Worm (Caenorhabditis elegans) whole organism, late embryonic: ENCODE measurements around the gene spe-49.

Source experiments
- ama-1 ChIP-seq: fragments of 150-350 bp; optimal IDR thresholded peaks from 2 replicates; lab custom pipeline; 2014
- ceh-22 ChIP-seq: sonication (generic microtip); optimal IDR thresholded peaks from 2 replicates; lab custom pipeline; 2017; ENCODE audit warnings: missing biosample characterization, missing genetic modification characterization
- elt-2 ChIP-seq: sonication (generic microtip); optimal IDR thresholded peaks from 2 replicates; lab custom pipeline; 2016; ENCODE audit warnings: missing genetic modification reagents, missing genetic modification characterization, missing compliant biosample characterization
- eyg-1 ChIP-seq: sonication (generic microtip); optimal IDR thresholded peaks from 2 replicates; lab custom pipeline; 2016; ENCODE audit warnings: missing genotype, missing genetic modification characterization, missing compliant biosample characterization
- fkh-10 ChIP-seq: fragments of 150-350 bp; optimal IDR thresholded peaks from 2 replicates; lab custom pipeline; 2014; ENCODE audit warnings: missing biosample characterization, missing genetic modification reagents, missing genetic modification characterization
- fkh-6 ChIP-seq: sonication (generic microtip); optimal IDR thresholded peaks from 2 replicates; lab custom pipeline; 2016; ENCODE audit warnings: missing genetic modification characterization, missing compliant biosample characterization
- hlh-30 ChIP-seq: sonication (generic microtip); optimal IDR thresholded peaks from 2 replicates; lab custom pipeline; 2017; ENCODE audit warnings: antibody characterized with exemption, missing genetic modification characterization, missing compliant biosample characterization; ENCODE audit not compliant: insufficient read depth
- nfya-1 ChIP-seq: sonication (generic microtip); optimal IDR thresholded peaks from 2 replicates; lab custom pipeline; 2017; ENCODE audit warnings: missing genetic modification characterization, mild to moderate bottlenecking, missing compliant biosample characterization, antibody characterized with exemption, moderate library complexity
- nhr-11 ChIP-seq: fragments of 150-350 bp; optimal IDR thresholded peaks from 2 replicates; lab custom pipeline; 2014; ENCODE audit warnings: missing biosample characterization, missing genetic modification characterization
- pqm-1 ChIP-seq: sonication (generic microtip); optimal IDR thresholded peaks from 2 replicates; lab custom pipeline; 2016; ENCODE audit warnings: missing genetic modification characterization, missing compliant biosample characterization
- zip-5 ChIP-seq: sonication (generic microtip); optimal IDR thresholded peaks from 2 replicates; lab custom pipeline; 2016; ENCODE audit warnings: missing genetic modification characterization, missing compliant biosample characterization

DNA sequence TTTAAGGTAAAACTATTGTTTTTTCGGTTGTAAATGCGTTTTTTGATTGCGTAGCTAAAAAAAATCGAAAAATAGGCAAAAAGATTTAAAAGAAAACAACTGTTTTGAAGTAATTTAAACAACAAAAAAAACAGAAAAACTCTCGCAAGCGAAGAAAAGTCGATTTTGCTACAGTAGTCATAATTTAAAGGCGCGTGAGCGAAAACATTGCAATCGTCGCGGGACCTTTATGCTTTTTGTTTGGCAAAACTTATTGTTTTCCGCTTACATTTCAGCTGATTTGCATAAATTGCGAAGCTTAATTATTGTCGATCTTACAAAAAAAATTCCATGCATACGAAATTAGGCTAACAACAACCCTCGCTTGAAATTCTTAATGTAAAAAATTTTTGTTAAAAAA, 13.2 kb upstream of the spe-49 start:
- TF ChIP-seq fkh-6 (tag; lab: Kevin White, UChicago), result no peak
- TF ChIP-seq nfya-1 (tag; lab: Kevin White, UChicago), result no peak
- TF ChIP-seq eyg-1 (tag; lab: Kevin White, UChicago), result no peak
- TF ChIP-seq ama-1 (lab: Kevin White, UChicago), result no peak
- TF ChIP-seq pqm-1 (tag; lab: Kevin White, UChicago), result no peak
- no peak for TF ChIP-seq ceh-22 (tag; lab: Kevin White, UChicago)
- TF ChIP-seq fkh-10 (GFP tag; lab: Kevin White, UChicago), result no peak
- TF ChIP-seq hlh-30 (tag; lab: Kevin White, UChicago), result no peak
- TF ChIP-seq nhr-11 (tag; lab: Kevin White, UChicago), result no peak
- TF ChIP-seq elt-2 (tag; lab: Kevin White, UChicago), result no peak
- TF ChIP-seq zip-5 (tag; lab: Kevin White, UChicago), result no peak
